Fruit fly (Drosophila melanogaster): ENCODE measurements around the gene CG11333.

CG11333 gene

dm6 chr3R:31424427-31424826, 38.7 kb upstream of the CG11333 start (continued):
- TF ChIP-seq dimm (GFP tag; IDR thresholded peaks at IDR 0.05), result no peak
- TF ChIP-seq CHES-1-like (GFP tag; optimal IDR thresholded peaks at IDR 0.05), result no peak

dm6 chr3R:31435619-31436018, 27.5 kb upstream of the CG11333 start:
- TF ChIP-seq Dek (tag; optimal IDR thresholded peaks at IDR 0.05) (no peak), Hr78 (GFP tag; optimal IDR thresholded peaks at IDR 0.05) (peak in 1 of 2 experiments; percentile 67), Med (GFP tag) (peak; percentile 25), Ada2b (GFP tag; IDR thresholded peaks at IDR 0.05) (no peak), HmgD (GFP tag; optimal IDR thresholded peaks at IDR 0.05) (no peak), zen2 (GFP tag; IDR thresholded peaks at IDR 0.05; ENCODE audit: partially characterized antibody) (no peak), CG14710 (tag; optimal IDR thresholded peaks at IDR 0.05) (no peak), wor (GFP tag; IDR thresholded peaks at IDR 0.05) (no peak), Mrtf (GFP tag; IDR thresholded peaks at IDR 0.05) (no peak), CG34376 (GFP tag; optimal IDR thresholded peaks at IDR 0.05) (peak; percentile 43), sug (tag; optimal IDR thresholded peaks at IDR 0.05) (peak; percentile 81), zen (tag; optimal IDR thresholded peaks at IDR 0.05) (no peak), Usf (GFP tag; optimal IDR thresholded peaks at IDR 0.05) (no peak), CG13894 (tag; optimal IDR thresholded peaks at IDR 0.05) (no peak), E2f2 (GFP tag; IDR thresholded peaks at IDR 0.05) (no peak), H15 (GFP tag; IDR thresholded peaks at IDR 0.05) (no peak), twi (tag; optimal IDR thresholded peaks at IDR 0.05) (no peak), chinmo (GFP tag; IDR thresholded peaks at IDR 0.05; ENCODE audit: partially characterized antibody) (peak; percentile 61; the same call in 1 of the 4 replicates), Nf-YC (tag; optimal IDR thresholded peaks at IDR 0.05) (peak; percentile 28)

- peak; percentile 18 for TF ChIP-seq CG2120 (GFP tag; optimal IDR thresholded peaks at IDR 0.05)
- no peak for TF ChIP-seq Oaz (GFP tag; IDR thresholded peaks at IDR 0.05)
- 0 out of 2 replicates have a peak, but pooled peaks have one; percentile 7 for TF ChIP-seq vvl (GFP tag; IDR thresholded peaks at IDR 0.05)
- peak; percentile 63 for TF ChIP-seq sd (tag; optimal IDR thresholded peaks at IDR 0.05)
- TF ChIP-seq CG12769 (tag; optimal IDR thresholded peaks at IDR 0.05), result peak; percentile 63
- TF ChIP-seq Atf3 (GFP tag; optimal IDR thresholded peaks at IDR 0.05), result no peak
- TF ChIP-seq dysf (GFP tag; IDR thresholded peaks at IDR 0.05), result no peak
- TF ChIP-seq sqz (GFP tag; optimal IDR thresholded peaks at IDR 0.05), result no peak
- TF ChIP-seq CG13894 (tag; optimal IDR thresholded peaks at IDR 0.05), result peak; percentile 11
- TF ChIP-seq CG9932 (GFP tag; IDR thresholded peaks at IDR 0.05), result peak; percentile 49
- TF ChIP-seq chm (GFP tag; IDR thresholded peaks at IDR 0.05), result 0 out of 2 replicates have a peak, but pooled peaks have one; percentile 15
- TF ChIP-seq CG3281 (GFP tag; optimal IDR thresholded peaks at IDR 0.05), result no peak
- TF ChIP-seq chinmo (GFP tag; IDR thresholded peaks at IDR 0.05; ENCODE audit: partially characterized antibody), result peak; percentile 90
- TF ChIP-seq Atf6 (GFP tag; IDR thresholded peaks at IDR 0.05), result 0 out of 2 replicates have a peak, but pooled peaks have one; percentile 34
Measured at dm6 chr3R:31437420-31438058, 25.6 kb upstream of the CG11333 start.

dm6 chr3R:31438856-31439255, 24.2 kb upstream of the CG11333 start:
- TF ChIP-seq pan (optimal IDR thresholded peaks at IDR 0.05) (no peak), pan (GFP tag; optimal IDR thresholded peaks at IDR 0.05 in 1 of 2, IDR thresholded peaks at IDR 0.05 in 1 of 2) (peak in 1 of 2 experiments; percentile 20), Xbp1 (GFP tag; optimal IDR thresholded peaks at IDR 0.05) (no peak), Deaf1 (tag; optimal IDR thresholded peaks at IDR 0.05) (peak; percentile 3), oc (tag; optimal IDR thresholded peaks at IDR 0.05) (peak; percentile 78), sd (tag; optimal IDR thresholded peaks at IDR 0.05) (peak; percentile 11), dan (GFP tag; IDR thresholded peaks at IDR 0.05) (no peak), CG32532 (GFP tag; IDR thresholded peaks at IDR 0.05) (peak; percentile 43), cato (GFP tag; optimal IDR thresholded peaks at IDR 0.05; ENCODE audit: borderline replicate concordance) (no peak), insv (GFP tag; optimal IDR thresholded peaks at IDR 0.05) (no peak), chinmo (GFP tag; IDR thresholded peaks at IDR 0.05; ENCODE audit: partially characterized antibody) (0 out of 4 replicates have a peak, but pooled peaks have one; percentile 17), CG13894 (tag; optimal IDR thresholded peaks at IDR 0.05) (peak; percentile 75), sr (GFP tag; IDR thresholded peaks at IDR 0.05) (peak; percentile 56; the same call in 1 of the 3 replicates), Med (GFP tag) (peak; percentile 66)
